Fruit fly (Drosophila melanogaster) whole organism, prepupa: Measurements from ENCODE around the gene CG14667.

ENCODE experiments used
- CG10631 ChIP-seq: fragments of 200-800 bp; sonication (Bioruptor generic); optimal IDR thresholded peaks from 2 replicates; lab custom pipeline; 2016; ENCODE audit warnings: missing biosample characterization, missing genetic modification characterization
- CG10669 ChIP-seq: fragments of 200-800 bp; sonication (Bioruptor generic); optimal IDR thresholded peaks from 3 replicates; lab custom pipeline; 2018; ENCODE audit warnings: missing biosample characterization, mild to moderate bottlenecking, missing genetic modification characterization, moderate library complexity
- CG11294 ChIP-seq: fragments of 200-800 bp; sonication (Bioruptor generic); IDR thresholded peaks from 2 replicates; pipeline ENCODE4 v1.3.6; 2022; ENCODE audit warnings: missing biosample characterization, missing genetic modification characterization
- CG11762 ChIP-seq: fragments of 200-800 bp; sonication (Bioruptor generic); optimal IDR thresholded peaks from 3 replicates; lab custom pipeline; 2016; ENCODE audit warnings: missing biosample characterization, missing genetic modification characterization; ENCODE audit not compliant: insufficient read depth
- CG11902 ChIP-seq: fragments of 200-800 bp; sonication (Bioruptor generic); optimal IDR thresholded peaks from 3 replicates; lab custom pipeline; 2016; ENCODE audit warnings: missing biosample characterization, missing genetic modification characterization
- CG15336 ChIP-seq: fragments of 200-800 bp; sonication (Bioruptor generic); IDR thresholded peaks from 2 replicates; pipeline ENCODE4 v1.3.6; 2022; ENCODE audit warnings: missing biosample characterization, missing genetic modification characterization
- CG1621 ChIP-seq: fragments of 200-800 bp; sonication (Bioruptor generic); optimal IDR thresholded peaks from 3 replicates; lab custom pipeline; 2018; ENCODE audit warnings: missing biosample characterization, mild to moderate bottlenecking, missing genetic modification characterization
- CG3032 ChIP-seq: fragments of 200-800 bp; optimal IDR thresholded peaks from 2 replicates; lab custom pipeline; 2019; ENCODE audit warnings: missing biosample characterization, mild to moderate bottlenecking, missing genetic modification characterization, moderate library complexity
- CG31627 ChIP-seq: fragments of 200-800 bp; sonication (Bioruptor generic); optimal IDR thresholded peaks from 3 replicates; lab custom pipeline; 2016; ENCODE audit warnings: missing biosample characterization, missing genetic modification characterization
- CG34406 ChIP-seq: fragments of 200-800 bp; sonication (Bioruptor generic); optimal IDR thresholded peaks from 3 replicates; lab custom pipeline; 2016; ENCODE audit warnings: missing biosample characterization, missing genetic modification characterization
- CG3919 ChIP-seq: fragments of 200-800 bp; sonication (Bioruptor generic); optimal IDR thresholded peaks from 3 replicates; lab custom pipeline; 2016; ENCODE audit warnings: missing biosample characterization, missing genetic modification characterization
- CG6163 ChIP-seq: fragments of 200-800 bp; sonication (Bioruptor generic); IDR thresholded peaks from 3 replicates; pipeline ENCODE4 v1.3.6; 2022; ENCODE audit warnings: missing biosample characterization, missing genetic modification characterization
- CG6276 ChIP-seq: fragments of 200-800 bp; sonication (Bioruptor generic); optimal IDR thresholded peaks from 2 replicates; lab custom pipeline; 2017; ENCODE audit warnings: missing biosample characterization, mild to moderate bottlenecking, missing genetic modification characterization
- CG6808 ChIP-seq: fragments of 200-800 bp; sonication (Bioruptor generic); optimal IDR thresholded peaks from 3 replicates; lab custom pipeline; 2017; ENCODE audit warnings: missing biosample characterization, missing genetic modification characterization, mild to moderate bottlenecking, moderate library complexity, missing genetic modification reagents
- CG6854 ChIP-seq: fragments of 200-800 bp; sonication (Bioruptor generic); optimal IDR thresholded peaks from 2 replicates; lab custom pipeline; 2017; ENCODE audit warnings: missing biosample characterization, mild to moderate bottlenecking, missing genetic modification characterization
- CG7368 ChIP-seq: fragments of 200-800 bp; sonication (Bioruptor generic); optimal IDR thresholded peaks from 3 replicates; lab custom pipeline; 2016; ENCODE audit warnings: missing biosample characterization, missing genetic modification characterization
- CG8119 ChIP-seq: fragments of 200-800 bp; sonication (Bioruptor generic); IDR thresholded peaks from 3 replicates; pipeline ENCODE4 v1.3.6; 2022; ENCODE audit warnings: missing biosample characterization, missing genetic modification characterization
- CG8319 ChIP-seq: fragments of 200-800 bp; sonication (Bioruptor generic); optimal IDR thresholded peaks from 3 replicates; lab custom pipeline; 2016; ENCODE audit warnings: missing biosample characterization, missing genetic modification characterization
- CG8632 ChIP-seq: fragments of 200-800 bp; sonication (Bioruptor generic); optimal IDR thresholded peaks from 3 replicates; lab custom pipeline; 2016; ENCODE audit warnings: missing biosample characterization, missing genetic modification characterization
- CG9139 ChIP-seq: fragments of 200-800 bp; sonication (Bioruptor generic); optimal IDR thresholded peaks from 3 replicates; lab custom pipeline; 2017; ENCODE audit warnings: missing biosample characterization, mild to moderate bottlenecking, missing genetic modification characterization
- Eip75B ChIP-seq: fragments of 200-800 bp; sonication (Bioruptor generic); optimal IDR thresholded peaks from 3 replicates; lab custom pipeline; 2016; ENCODE audit warnings: missing biosample characterization, missing genetic modification characterization
- Eip78C ChIP-seq: fragments of 200-800 bp; sonication (Bioruptor generic); peaks from one replicate; lab custom pipeline; 2016; ENCODE audit warnings: missing biosample characterization, missing genetic modification characterization
- Eip93F ChIP-seq: fragments of 200-800 bp; sonication (Bioruptor generic); optimal IDR thresholded peaks from 2 replicates; lab custom pipeline; 2016; ENCODE audit warnings: missing biosample characterization, mild to moderate bottlenecking, missing genetic modification characterization
- Ets96B ChIP-seq: fragments of 200-800 bp; optimal IDR thresholded peaks from 2 replicates; lab custom pipeline; 2019; ENCODE audit warnings: missing biosample characterization, mild to moderate bottlenecking, missing genetic modification characterization, moderate library complexity
- Gug ChIP-seq: fragments of 200-800 bp; sonication (Bioruptor generic); IDR thresholded peaks from 2 replicates; pipeline ENCODE4 v1.3.6; 2022; ENCODE audit warnings: missing biosample characterization, missing genetic modification characterization
- Hr39 ChIP-seq: fragments of 200-800 bp; sonication (Bioruptor generic); optimal IDR thresholded peaks from 2 replicates; lab custom pipeline; 2016; ENCODE audit warnings: missing biosample characterization, missing genetic modification characterization
- Lpt ChIP-seq: fragments of 200-800 bp; sonication (Bioruptor generic); optimal IDR thresholded peaks from 3 replicates; lab custom pipeline; 2016; ENCODE audit warnings: missing biosample characterization, missing genetic modification characterization
- Met ChIP-seq: fragments of 200-800 bp; sonication (Bioruptor generic); optimal IDR thresholded peaks from 3 replicates; lab custom pipeline; 2016; ENCODE audit warnings: missing biosample characterization, missing genetic modification characterization
- OdsH ChIP-seq: fragments of 200-800 bp; sonication (Bioruptor generic); optimal IDR thresholded peaks from 3 replicates; lab custom pipeline; 2016; ENCODE audit warnings: missing biosample characterization, missing genetic modification characterization
- Smox ChIP-seq: fragments of 200-800 bp; sonication (Bioruptor generic); optimal IDR thresholded peaks from 3 replicates; lab custom pipeline; 2016; ENCODE audit warnings: missing biosample characterization, missing genetic modification characterization
- Sox102F ChIP-seq: fragments of 200-800 bp; sonication (Bioruptor generic); optimal IDR thresholded peaks from 2 replicates; lab custom pipeline; 2016; ENCODE audit warnings: missing biosample characterization, mild to moderate bottlenecking, missing genetic modification characterization
- Sox14 ChIP-seq: fragments of 200-800 bp; sonication (Bioruptor generic); optimal IDR thresholded peaks from 3 replicates; lab custom pipeline; 2016; ENCODE audit warnings: missing biosample characterization, missing genetic modification characterization
- achi ChIP-seq: fragments of 200-800 bp; sonication (Bioruptor generic); optimal IDR thresholded peaks from 3 replicates; lab custom pipeline; 2016; ENCODE audit warnings: missing biosample characterization, missing genetic modification characterization
- acj6 ChIP-seq: fragments of 200-800 bp; sonication (Bioruptor generic); optimal IDR thresholded peaks from 3 replicates; lab custom pipeline; 2016; ENCODE audit warnings: missing biosample characterization, missing genetic modification characterization
- cyc ChIP-seq: fragments of 200-800 bp; sonication (Bioruptor generic); optimal IDR thresholded peaks from 3 replicates; lab custom pipeline; 2016; ENCODE audit warnings: missing biosample characterization, missing genetic modification characterization
- dac ChIP-seq: fragments of 200-800 bp; sonication (Bioruptor generic); optimal IDR thresholded peaks from 2 replicates; lab custom pipeline; 2017; ENCODE audit warnings: missing biosample characterization, mild to moderate bottlenecking, missing genetic modification characterization
- eg ChIP-seq: fragments of 200-800 bp; sonication (Bioruptor generic); IDR thresholded peaks from 3 replicates; pipeline ENCODE4 v1.3.6; 2022; ENCODE audit warnings: missing biosample characterization, missing genetic modification characterization
- esn ChIP-seq: fragments of 200-800 bp; sonication (Bioruptor generic); optimal IDR thresholded peaks from 2 replicates; lab custom pipeline; 2016; ENCODE audit warnings: missing biosample characterization, mild to moderate bottlenecking, missing genetic modification characterization, moderate library complexity
- fd59A ChIP-seq: fragments of 200-800 bp; sonication (Bioruptor generic); optimal IDR thresholded peaks from 2 replicates; lab custom pipeline; 2017; ENCODE audit warnings: missing biosample characterization, mild to moderate bottlenecking, missing genetic modification characterization, missing genetic modification reagents
- fkh ChIP-seq: fragments of 200-800 bp; sonication (Bioruptor generic); optimal IDR thresholded peaks from 3 replicates; lab custom pipeline; 2017; ENCODE audit warnings: missing biosample characterization, mild to moderate bottlenecking, missing genetic modification characterization, moderate library complexity
- lz ChIP-seq: fragments of 200-800 bp; sonication (Bioruptor generic); optimal IDR thresholded peaks from 3 replicates; lab custom pipeline; 2016; ENCODE audit warnings: missing biosample characterization, missing genetic modification characterization
- net ChIP-seq: fragments of 200-800 bp; sonication (Bioruptor generic); optimal IDR thresholded peaks from 3 replicates; lab custom pipeline; 2016; ENCODE audit warnings: missing biosample characterization, missing genetic modification characterization
- salr ChIP-seq, 2 experiments: fragments of 200-800 bp; sonication (Bioruptor generic); optimal IDR thresholded peaks; 3 replicates each; lab custom pipeline; 2016 to 2018; ENCODE audit warnings: missing biosample characterization in 2 of 2, missing genetic modification characterization in 2 of 2, mild to moderate bottlenecking in 1 of 2
- spab ChIP-seq: fragments of 200-800 bp; sonication (Bioruptor generic); optimal IDR thresholded peaks from 2 replicates; lab custom pipeline; 2017; ENCODE audit warnings: missing biosample characterization, mild to moderate bottlenecking, missing genetic modification characterization, missing genetic modification reagents
- ss ChIP-seq, 2 experiments: fragments of 200-800 bp; sonication (Bioruptor generic); optimal IDR thresholded peaks; 2 replicates in 1 of 2; 3 replicates in 1 of 2; lab custom pipeline; 2017 to 2018; ENCODE audit warnings: mild to moderate bottlenecking in 2 of 2, missing biosample characterization in 2 of 2, missing genetic modification characterization in 2 of 2, moderate library complexity in 1 of 2
- svp ChIP-seq: fragments of 200-800 bp; sonication (Bioruptor generic); peaks from one replicate; lab custom pipeline; 2016; ENCODE audit warnings: missing biosample characterization, missing genetic modification characterization
- vri ChIP-seq: fragments of 200-800 bp; sonication (Bioruptor generic); optimal IDR thresholded peaks from 3 replicates; lab custom pipeline; 2016; ENCODE audit warnings: missing biosample characterization, mild to moderate bottlenecking, missing genetic modification characterization

Gene CG14667

DNA sequence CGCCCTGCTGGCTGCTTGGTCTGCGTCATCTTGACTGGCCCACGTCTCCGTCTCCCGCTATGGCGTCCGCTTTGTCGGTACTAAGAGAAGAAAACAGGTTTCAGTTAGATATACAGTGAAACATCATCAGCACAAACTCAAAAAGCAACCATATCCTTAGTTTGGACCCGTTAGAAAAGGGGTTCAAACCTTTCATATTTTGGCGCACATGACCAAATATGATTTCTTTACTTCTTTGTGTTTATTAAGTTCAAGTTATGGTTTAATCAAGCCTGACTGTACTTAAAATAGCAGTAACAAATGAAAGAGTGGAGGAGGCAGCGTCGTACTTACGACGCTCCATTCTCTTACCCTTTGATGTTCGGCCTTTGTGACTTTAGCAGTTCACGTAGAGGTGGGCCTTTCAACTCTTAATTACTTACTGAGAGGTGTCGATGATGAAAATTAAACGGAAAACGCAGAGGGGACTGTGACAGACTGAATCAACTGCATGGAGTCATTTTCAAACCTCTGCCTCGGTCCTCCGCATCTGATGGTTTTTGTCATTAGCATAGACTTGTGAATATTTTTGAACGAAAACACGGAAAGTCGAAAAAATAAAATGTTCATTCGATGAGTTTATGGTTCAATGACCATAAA, 13.0 kb upstream of the CG14667 start (continued):
- TF ChIP-seq OdsH = peak; percentile 92
- peak; percentile 93 for TF ChIP-seq Met (GFP tag; lab: Kevin White, UChicago)
- TF ChIP-seq salr (GFP tag; optimal IDR thresholded peaks at IDR 0.05; lab: Kevin White, UChicago) = peak; percentile 85 to 91
- peak; percentile 92 for TF ChIP-seq vri (GFP tag; lab: Kevin White, UChicago)
- peak; percentile 85 for TF ChIP-seq spab (GFP tag; lab: Kevin White, UChicago)
- TF ChIP-seq CG1621 (tag; lab: Kevin White, UChicago) = peak; percentile 86
- TF ChIP-seq ss (GFP tag; optimal IDR thresholded peaks at IDR 0.05; lab: Kevin White, UChicago) = peak; percentile 84
- peak; percentile 97 for TF ChIP-seq CG6163 (GFP tag; lab: Robert Waterston, UW)
- peak; percentile 79 for TF ChIP-seq CG8632
- TF ChIP-seq fkh (GFP tag; lab: Kevin White, UChicago) = peak; percentile 42
- peak; percentile 93 for TF ChIP-seq cyc
- peak; percentile 57 for TF ChIP-seq Eip93F (GFP tag; lab: Kevin White, UChicago)
- TF ChIP-seq achi (GFP tag; lab: Kevin White, UChicago) = peak; percentile 92
- peak; percentile 92 for TF ChIP-seq acj6 (GFP tag; lab: Kevin White, UChicago)
- TF ChIP-seq Lpt (GFP tag; lab: Kevin White, UChicago) = peak; percentile 94
- peak; percentile 86 for TF ChIP-seq CG11294 (GFP tag; lab: Robert Waterston, UW)
- peak; percentile 51 for TF ChIP-seq CG6854 (GFP tag; lab: Kevin White, UChicago)
- TF ChIP-seq Smox (GFP tag; lab: Kevin White, UChicago) = peak; percentile 88
- peak; percentile 90 for TF ChIP-seq lz
- TF ChIP-seq CG6276 (GFP tag; lab: Kevin White, UChicago) = no peak
- TF ChIP-seq CG11902 (GFP tag; lab: Kevin White, UChicago) = peak; percentile 83
- TF ChIP-seq CG11762 = peak; percentile 84
- TF ChIP-seq CG10669 (GFP tag; lab: Kevin White, UChicago) = peak; percentile 90
- TF ChIP-seq CG7368 (GFP tag; lab: Kevin White, UChicago) = peak; percentile 91
- TF ChIP-seq CG15336 (GFP tag; lab: Robert Waterston, UW) = peak; percentile 95
- TF ChIP-seq CG3032 (tag; lab: Kevin White, UChicago) = peak; percentile 84
- TF ChIP-seq Eip75B (GFP tag; lab: Kevin White, UChicago) = peak; percentile 93
- peak; percentile 81 for TF ChIP-seq dac (GFP tag; lab: Kevin White, UChicago)
- TF ChIP-seq Hr39 (GFP tag; lab: Kevin White, UChicago) = peak; percentile 94
- TF ChIP-seq Eip78C (GFP tag; lab: Kevin White, UChicago) = peak; percentile 97
- TF ChIP-seq CG8319 (GFP tag; lab: Kevin White, UChicago) = peak; percentile 80

- TF ChIP-seq Lpt (GFP tag; lab: Kevin White, UChicago) = peak; percentile 47
- 0 out of 3 replicates have a peak, but pooled peaks have one; percentile 17 for TF ChIP-seq CG6163 (GFP tag; lab: Robert Waterston, UW)
- TF ChIP-seq Met (GFP tag; lab: Kevin White, UChicago) = no peak
- TF ChIP-seq Sox14 (GFP tag; lab: Kevin White, UChicago) = no peak
- no peak for TF ChIP-seq CG11762
- no peak for TF ChIP-seq Gug (GFP tag; lab: Robert Waterston, UW)
- peak; percentile 78 for TF ChIP-seq svp (GFP tag; lab: Kevin White, UChicago)
- no peak for TF ChIP-seq CG7368 (GFP tag; lab: Kevin White, UChicago)
- TF ChIP-seq Sox102F = no peak
- TF ChIP-seq CG3919 = no peak
- TF ChIP-seq CG15336 (GFP tag; lab: Robert Waterston, UW) = no peak
- no peak for TF ChIP-seq spab (GFP tag; lab: Kevin White, UChicago)
- TF ChIP-seq CG9139 (GFP tag; lab: Kevin White, UChicago) = peak; percentile 34
- TF ChIP-seq Ets96B (tag; lab: Kevin White, UChicago) = no peak
- TF ChIP-seq CG10631 (GFP tag; lab: Kevin White, UChicago) = no peak
- no peak for TF ChIP-seq dac (GFP tag; lab: Kevin White, UChicago)
- no peak for TF ChIP-seq fd59A (GFP tag; lab: Kevin White, UChicago)
- no peak for TF ChIP-seq acj6 (GFP tag; lab: Kevin White, UChicago)
- TF ChIP-seq fkh (GFP tag; lab: Kevin White, UChicago) = no peak
- peak; percentile 35 for TF ChIP-seq Hr39 (GFP tag; lab: Kevin White, UChicago)
- peak; percentile 18 for TF ChIP-seq net (GFP tag; lab: Kevin White, UChicago)
- no peak for TF ChIP-seq CG31627
- no peak for TF ChIP-seq esn (GFP tag; lab: Kevin White, UChicago)
- no peak for TF ChIP-seq vri (GFP tag; lab: Kevin White, UChicago)
- TF ChIP-seq CG6808 (GFP tag; lab: Kevin White, UChicago) = peak; percentile 32
- TF ChIP-seq CG34406 (GFP tag; lab: Kevin White, UChicago) = no peak
- peak; percentile 56 to 99 for TF ChIP-seq ss (GFP tag; optimal IDR thresholded peaks at IDR 0.05; lab: Kevin White, UChicago)
- TF ChIP-seq eg (GFP tag; lab: Robert Waterston, UW) = no peak; the same call in 2 of the 3 replicates
- TF ChIP-seq achi (GFP tag; lab: Kevin White, UChicago) = no peak
- TF ChIP-seq CG11294 (GFP tag; lab: Robert Waterston, UW) = no peak
- TF ChIP-seq CG8119 (GFP tag; lab: Robert Waterston, UW) = no peak
- no peak for TF ChIP-seq Eip93F (GFP tag; lab: Kevin White, UChicago)
- TF ChIP-seq OdsH = no peak
These were observed 11.4 kb upstream of the CG14667 start for dm6 chr3R:5363412-5363811.
